Worm (Caenorhabditis elegans): Measurements from ENCODE around the gene sre-12.

The sre-12 gene

ce11 chrV:6979019-6979418 lies at the start of gene sre-12:
Gene sre-12, minus strand, starts transcription at chrV:6979119.
- TF ChIP-seq crh-2 (tag; optimal IDR thresholded peaks at IDR 0.05): no peak
- no peak for TF ChIP-seq nhr-237 (tag; optimal IDR thresholded peaks at IDR 0.05)
- no peak for TF ChIP-seq snpc-4 (tag; optimal IDR thresholded peaks at IDR 0.05)
- no peak for TF ChIP-seq ZK546.5 (tag; optimal IDR thresholded peaks at IDR 0.05)
- TF ChIP-seq nhr-12 (tag; optimal IDR thresholded peaks at IDR 0.05): no peak
- TF ChIP-seq elt-1 (tag; optimal IDR thresholded peaks at IDR 0.05): no peak
- no peak for TF ChIP-seq F13H6.1 (tag; optimal IDR thresholded peaks at IDR 0.05)
- no peak for TF ChIP-seq gmeb-1 (tag; optimal IDR thresholded peaks at IDR 0.05)
- no peak for TF ChIP-seq sma-3 (GFP tag; optimal IDR thresholded peaks at IDR 0.05)
- no peak for TF ChIP-seq mab-5 (tag; optimal IDR thresholded peaks at IDR 0.05)
- TF ChIP-seq nhr-25 (tag; optimal IDR thresholded peaks at IDR 0.05): no peak
- TF ChIP-seq nhr-23 (tag; optimal IDR thresholded peaks at IDR 0.05): no peak

ce11 chrV:7027055-7027454 lies 48.1 kb upstream of the sre-12 start, which contains the start of gene F20A1.6:
Gene F20A1.6, minus strand, starts transcription at chrV:7027155.
- TF ChIP-seq sma-3 (GFP tag; optimal IDR thresholded peaks at IDR 0.05): no peak
- TF ChIP-seq lin-13 (GFP tag; optimal IDR thresholded peaks at IDR 0.05): no peak
- TF ChIP-seq unc-55 (GFP tag; optimal IDR thresholded peaks at IDR 0.05): no peak
- TF ChIP-seq ztf-11 (tag; optimal IDR thresholded peaks at IDR 0.05): no peak
- no peak for TF ChIP-seq nhr-129 (tag; optimal IDR thresholded peaks at IDR 0.05)
- TF ChIP-seq lin-39 (tag; optimal IDR thresholded peaks at IDR 0.05): no peak
- no peak for TF ChIP-seq gmeb-1 (tag; optimal IDR thresholded peaks at IDR 0.05)
- TF ChIP-seq unc-62 (GFP tag; optimal IDR thresholded peaks at IDR 0.05): no peak
- no peak for TF ChIP-seq R02D3.7 (tag; optimal IDR thresholded peaks at IDR 0.05)
- TF ChIP-seq fos-1 (tag; optimal IDR thresholded peaks at IDR 0.05): no peak
- TF ChIP-seq peb-1 (tag; optimal IDR thresholded peaks at IDR 0.05): no peak
- TF ChIP-seq blmp-1 (tag; optimal IDR thresholded peaks at IDR 0.05; ENCODE audit: insufficient read depth): no peak
- no peak for TF ChIP-seq snpc-4 (tag; optimal IDR thresholded peaks at IDR 0.05)
- no peak for TF ChIP-seq nhr-23 (tag; optimal IDR thresholded peaks at IDR 0.05)
- no peak for TF ChIP-seq ceh-16 (tag; optimal IDR thresholded peaks at IDR 0.05)
- no peak for TF ChIP-seq aly-2 (tag; optimal IDR thresholded peaks at IDR 0.05)

- no peak for TF ChIP-seq Y55F3AM.14 (GFP tag; optimal IDR thresholded peaks at IDR 0.05)
Observed at ce11 chrV:7022981-7023380, 44.1 kb upstream of the sre-12 start.

DNA sequence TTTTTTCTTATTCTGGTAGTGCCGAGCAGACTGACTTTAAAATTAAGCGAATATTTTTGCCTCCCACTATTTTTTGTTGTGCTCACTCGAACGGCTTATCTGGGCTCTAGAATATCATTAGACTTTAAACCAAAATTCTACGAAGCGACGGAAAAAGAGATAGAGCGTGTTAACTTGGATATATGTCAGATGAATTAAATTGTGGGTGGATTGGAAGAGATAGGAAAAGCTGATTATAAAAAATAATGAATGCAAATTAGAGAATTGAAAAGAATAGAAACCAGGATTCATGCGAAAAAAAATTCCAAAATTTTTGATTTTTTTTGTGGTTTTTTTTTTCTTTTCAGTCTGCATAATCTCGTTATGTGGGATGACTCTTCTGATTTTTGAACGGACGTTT lies 42.9 kb upstream of the sre-12 start, which contains the start of gene F20A1.4:
Gene F20A1.4 (minus strand): TSS at position 101 of the 400 bp plus-strand sequence.
- no peak for TF ChIP-seq gmeb-1 (tag; optimal IDR thresholded peaks at IDR 0.05)
- no peak for TF ChIP-seq blmp-1 (tag; optimal IDR thresholded peaks at IDR 0.05; ENCODE audit: insufficient read depth)
- TF ChIP-seq nhr-23 (tag; optimal IDR thresholded peaks at IDR 0.05): no peak
- TF ChIP-seq skn-1 (tag; optimal IDR thresholded peaks at IDR 0.05): no peak
- no peak for TF ChIP-seq lsy-2 (tag; optimal IDR thresholded peaks at IDR 0.05)
- no peak for TF ChIP-seq R02D3.7 (tag; optimal IDR thresholded peaks at IDR 0.05)
- no peak for TF ChIP-seq ZK546.5 (tag; optimal IDR thresholded peaks at IDR 0.05)
- TF ChIP-seq nhr-129 (tag; optimal IDR thresholded peaks at IDR 0.05): no peak
- TF ChIP-seq ztf-4 (tag; optimal IDR thresholded peaks at IDR 0.05): no peak
- TF ChIP-seq nhr-6 (tag; optimal IDR thresholded peaks at IDR 0.05): no peak
- no peak for TF ChIP-seq egl-27 (tag; optimal IDR thresholded peaks at IDR 0.05)
- no peak for TF ChIP-seq unc-55 (GFP tag; optimal IDR thresholded peaks at IDR 0.05)
- no peak for TF ChIP-seq sma-3 (GFP tag; optimal IDR thresholded peaks at IDR 0.05)
- no peak for TF ChIP-seq F13H6.1 (tag; optimal IDR thresholded peaks at IDR 0.05)
- TF ChIP-seq elt-1 (tag; optimal IDR thresholded peaks at IDR 0.05): no peak
- TF ChIP-seq nhr-10 (tag; optimal IDR thresholded peaks at IDR 0.05): no peak
- TF ChIP-seq ztf-1 (GFP tag; conservative IDR thresholded peaks at IDR 0.05): no peak
- no peak for TF ChIP-seq nhr-25 (tag; optimal IDR thresholded peaks at IDR 0.05)
- no peak for TF ChIP-seq unc-39 (tag; optimal IDR thresholded peaks at IDR 0.05)
- no peak for TF ChIP-seq fos-1 (tag; optimal IDR thresholded peaks at IDR 0.05)

DNA sequence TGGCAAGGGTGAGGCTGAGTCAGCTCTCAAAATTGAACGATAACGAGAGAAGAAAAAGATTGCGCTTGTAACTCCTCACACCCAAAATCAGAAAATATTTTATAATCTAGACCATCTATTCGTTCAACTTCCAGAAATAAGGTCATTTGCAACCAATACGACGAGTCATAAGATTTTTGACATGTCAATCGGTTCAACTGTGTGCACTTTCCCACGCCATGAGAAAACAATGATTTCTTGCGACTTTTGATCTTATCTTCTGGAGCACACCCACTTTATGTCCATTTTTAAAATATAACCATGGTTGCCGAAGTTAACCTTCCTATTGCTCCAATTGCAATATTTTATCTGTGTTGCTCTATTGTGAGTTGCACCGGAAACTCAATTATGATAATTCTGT lies 38.1 kb upstream of the sre-12 start, which contains the start of gene srsx-32:
Gene srsx-32 (plus strand): TSS at position 301 of the 400 bp plus-strand sequence.
- TF ChIP-seq lin-11 (tag; optimal IDR thresholded peaks at IDR 0.05) (no peak), sem-4 (tag; optimal IDR thresholded peaks at IDR 0.05) (no peak), ztf-11 (tag; optimal IDR thresholded peaks at IDR 0.05) (no peak), egl-27 (tag; optimal IDR thresholded peaks at IDR 0.05) (no peak), ztf-4 (tag; optimal IDR thresholded peaks at IDR 0.05) (no peak), unc-39 (tag; optimal IDR thresholded peaks at IDR 0.05) (no peak), nhr-129 (tag; optimal IDR thresholded peaks at IDR 0.05) (no peak), ZK546.5 (tag; optimal IDR thresholded peaks at IDR 0.05) (no peak), skn-1 (tag; optimal IDR thresholded peaks at IDR 0.05) (no peak), sma-9 (GFP tag; optimal IDR thresholded peaks at IDR 0.05) (no peak), sma-9 (tag; optimal IDR thresholded peaks at IDR 0.05) (no peak), nhr-23 (tag; optimal IDR thresholded peaks at IDR 0.05) (no peak), Y55F3AM.14 (GFP tag; optimal IDR thresholded peaks at IDR 0.05) (no peak), aly-2 (tag; optimal IDR thresholded peaks at IDR 0.05) (no peak), ceh-16 (tag; optimal IDR thresholded peaks at IDR 0.05) (no peak), nhr-6 (tag; optimal IDR thresholded peaks at IDR 0.05) (no peak), lin-39 (tag; optimal IDR thresholded peaks at IDR 0.05) (no peak), nhr-25 (tag; optimal IDR thresholded peaks at IDR 0.05) (no peak)

Data from whole organism, L2 larva.